Fruit fly (Drosophila melanogaster): ENCODE data around the gene Regnase-1.
A peak's percentile ranks its signal among the peaks of the same experiment; 100 is the strongest.

The Regnase-1 gene

DNA sequence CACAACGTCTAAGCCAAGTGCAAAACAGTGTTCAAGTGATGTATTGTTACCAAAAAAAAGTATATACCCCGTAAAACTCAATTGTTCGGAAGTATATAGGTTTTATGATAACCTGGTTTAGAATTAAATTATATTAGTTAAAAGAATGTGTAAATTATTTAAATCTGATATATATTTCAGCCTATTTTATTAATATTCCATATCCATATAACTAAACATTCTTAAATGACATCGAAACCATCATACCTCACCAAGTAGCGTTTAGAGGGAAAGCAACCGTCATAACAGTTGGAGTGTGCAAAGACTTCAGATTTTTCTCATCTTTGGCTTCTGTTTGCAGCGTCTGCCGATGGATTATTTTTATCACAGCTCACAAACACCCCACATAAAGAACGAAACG is 36.4 kb downstream of the Regnase-1 start (continued):
- peak; percentile 84 for TF ChIP-seq so (GFP tag; IDR thresholded peaks at IDR 0.05)
- peak; percentile 70 for TF ChIP-seq caup (GFP tag; optimal IDR thresholded peaks at IDR 0.05; ENCODE audit: severe bottlenecking)
- TF ChIP-seq Mad (GFP tag; optimal IDR thresholded peaks at IDR 0.05): no peak
- no peak for TF ChIP-seq CG12744 (GFP tag; optimal IDR thresholded peaks at IDR 0.05)
- no peak for TF ChIP-seq br (optimal IDR thresholded peaks at IDR 0.05)
- peak; percentile 63 for TF ChIP-seq MTF-1 (GFP tag; optimal IDR thresholded peaks at IDR 0.05; ENCODE audit: borderline replicate concordance)
- peak; percentile 42 for TF ChIP-seq CG6254 (GFP tag; optimal IDR thresholded peaks at IDR 0.05)
- peak; percentile 84 for TF ChIP-seq gcm (GFP tag; optimal IDR thresholded peaks at IDR 0.05)
- no peak for TF ChIP-seq CG16779 (GFP tag; IDR thresholded peaks at IDR 0.05)
- TF ChIP-seq CG6765 (GFP tag; optimal IDR thresholded peaks at IDR 0.05): peak; percentile 38
- no peak for TF ChIP-seq D (optimal IDR thresholded peaks at IDR 0.05)
- TF ChIP-seq D (GFP tag; optimal IDR thresholded peaks at IDR 0.05): peak; percentile 78
- TF ChIP-seq CG7372 (GFP tag; IDR thresholded peaks at IDR 0.05): peak; percentile 78
- TF ChIP-seq Sry-β (GFP tag; optimal IDR thresholded peaks at IDR 0.05): no peak
- TF ChIP-seq CG3847 (GFP tag; IDR thresholded peaks at IDR 0.05): peak; percentile 64
- TF ChIP-seq Sin3A (optimal IDR thresholded peaks at IDR 0.05): no peak
- TF ChIP-seq slbo (GFP tag; IDR thresholded peaks at IDR 0.05): peak; percentile 90
- TF ChIP-seq Bdp1 (GFP tag; optimal IDR thresholded peaks at IDR 0.05): no peak
- TF ChIP-seq Dip3 (GFP tag; optimal IDR thresholded peaks at IDR 0.05): no peak
- peak; percentile 61; the same call in 1 of the 2 replicates for TF ChIP-seq chm (GFP tag; IDR thresholded peaks at IDR 0.05)
- TF ChIP-seq CG12236 (GFP tag; optimal IDR thresholded peaks at IDR 0.05): no peak
- TF ChIP-seq CG8290 (GFP tag; optimal IDR thresholded peaks at IDR 0.05): peak; percentile 50
- peak in 1 of 2 experiments; percentile 28 for TF ChIP-seq CG8290 (tag; optimal IDR thresholded peaks at IDR 0.05)
- TF ChIP-seq ERR (GFP tag; optimal IDR thresholded peaks at IDR 0.05): no peak
- peak; percentile 78 for TF ChIP-seq CG11247 (GFP tag; IDR thresholded peaks at IDR 0.05)
- peak; percentile 1 for TF ChIP-seq corto (GFP tag; optimal IDR thresholded peaks at IDR 0.05)
- TF ChIP-seq rib (GFP tag; IDR thresholded peaks at IDR 0.05): 0 out of 2 replicates have a peak, but pooled peaks have one; percentile 30
- no peak for TF ChIP-seq Bgb (GFP tag; IDR thresholded peaks at IDR 0.05; ENCODE audit: partially characterized antibody)
- TF ChIP-seq CG10366 (GFP tag; IDR thresholded peaks at IDR 0.05): peak; percentile 65
- TF ChIP-seq Rx (GFP tag; IDR thresholded peaks at IDR 0.05): no peak
- peak; percentile 54; the same call in 1 of the 2 replicates for TF ChIP-seq E2f2 (GFP tag; IDR thresholded peaks at IDR 0.05)
- TF ChIP-seq Dip2 (GFP tag; IDR thresholded peaks at IDR 0.05): no peak
- no peak for TF ChIP-seq hth (optimal IDR thresholded peaks at IDR 0.05)
- no peak for TF ChIP-seq sima (GFP tag; optimal IDR thresholded peaks at IDR 0.05)
- TF ChIP-seq nau (GFP tag; optimal IDR thresholded peaks at IDR 0.05): no peak
- peak; percentile 89 for TF ChIP-seq CG17328 (GFP tag; IDR thresholded peaks at IDR 0.05)
- TF ChIP-seq jigr1 (GFP tag; IDR thresholded peaks at IDR 0.05): peak; percentile 71; the same call in 1 of the 3 replicates
- TF ChIP-seq onecut (GFP tag; IDR thresholded peaks at IDR 0.05): peak; percentile 72
- TF ChIP-seq CoRest (tag; optimal IDR thresholded peaks at IDR 0.05): peak; percentile 89
- TF ChIP-seq Rfx (GFP tag; IDR thresholded peaks at IDR 0.05): peak; percentile 77
- TF ChIP-seq sim (GFP tag; IDR thresholded peaks at IDR 0.05): peak; percentile 71
- TF ChIP-seq CG2678 (tag; optimal IDR thresholded peaks at IDR 0.05): peak; percentile 88
- TF ChIP-seq CG13894 (tag; optimal IDR thresholded peaks at IDR 0.05): peak; percentile 63
- peak; percentile 31 for TF ChIP-seq CG8281 (tag; optimal IDR thresholded peaks at IDR 0.05)
- TF ChIP-seq eve (GFP tag; optimal IDR thresholded peaks at IDR 0.05): peak in 1 of 2 experiments; percentile 62
- TF ChIP-seq H2.0 (GFP tag; IDR thresholded peaks at IDR 0.05): peak; percentile 70
- no peak for TF ChIP-seq Hmx (GFP tag; optimal IDR thresholded peaks at IDR 0.05)
- peak in 1 of 3 experiments; percentile 16 for TF ChIP-seq Stat92E (GFP tag; optimal IDR thresholded peaks at IDR 0.05)
- no peak for TF ChIP-seq gcm2 (GFP tag; optimal IDR thresholded peaks at IDR 0.05)
- TF ChIP-seq seq (GFP tag; IDR thresholded peaks at IDR 0.05): no peak
- TF ChIP-seq CG7357 (GFP tag; IDR thresholded peaks at IDR 0.05): peak; percentile 50; the same call in 2 of the 3 replicates
- no peak for TF ChIP-seq gfzf (GFP tag; optimal IDR thresholded peaks at IDR 0.05)
- peak; percentile 39; the same call in 1 of the 2 replicates for TF ChIP-seq wor (GFP tag; IDR thresholded peaks at IDR 0.05)
